Worm (Caenorhabditis elegans) whole organism, L3 larva: Measurements from ENCODE around the gene R07H5.11.

Experiments
- R02D3.7 ChIP-seq: fragments of 150-350 bp; optimal IDR thresholded peaks from 2 replicates; lab custom pipeline; 2014; ENCODE audit warnings: missing biosample characterization, missing genetic modification characterization
- ZK546.5 ChIP-seq: sonication (generic microtip); optimal IDR thresholded peaks from 2 replicates; lab custom pipeline; 2017; ENCODE audit warnings: missing biosample characterization, missing genetic modification characterization
- aly-2 ChIP-seq: fragments of 150-350 bp; optimal IDR thresholded peaks from 2 replicates; lab custom pipeline; 2014; ENCODE audit warnings: missing biosample characterization, missing genetic modification characterization
- ceh-9 ChIP-seq: sonication (generic microtip); optimal IDR thresholded peaks from 2 replicates; lab custom pipeline; 2018; ENCODE audit warnings: missing biosample characterization, missing genetic modification characterization
- egl-27 ChIP-seq: sonication (generic microtip); optimal IDR thresholded peaks from 4 replicates; lab custom pipeline; 2017; ENCODE audit warnings: missing biosample characterization, missing genetic modification reagents, missing genetic modification characterization
- egl-5 ChIP-seq: fragments of 150-350 bp; optimal IDR thresholded peaks from 2 replicates; lab custom pipeline; 2017; ENCODE audit warnings: missing biosample characterization, missing genetic modification reagents, missing genetic modification characterization, inconsistent platforms
- elt-1 ChIP-seq: fragments of 150-350 bp; optimal IDR thresholded peaks from 2 replicates; lab custom pipeline; 2014; ENCODE audit warnings: missing biosample characterization, missing genetic modification characterization
- elt-2 ChIP-seq: sonication (generic microtip); optimal IDR thresholded peaks from 2 replicates; lab custom pipeline; 2016; ENCODE audit warnings: missing genetic modification reagents, mild to moderate bottlenecking, missing genetic modification characterization, missing compliant biosample characterization
- elt-3 ChIP-seq, 3 experiments: fragments of 150-350 bp in 1 of 3; sonication (generic microtip) in 2 of 3; optimal IDR thresholded peaks; 2 replicates in 2 of 3; 4 replicates in 1 of 3; lab custom pipeline; 2014 to 2017; ENCODE audit warnings: missing biosample characterization in 3 of 3, missing genetic modification characterization in 3 of 3
- eor-1 ChIP-seq, 2 experiments: fragments of 150-350 bp; optimal IDR thresholded peaks; 2 replicates each; lab custom pipeline; 2014 to 2018; ENCODE audit warnings: missing biosample characterization in 2 of 2, missing genetic modification characterization in 2 of 2
- fkh-10 ChIP-seq: sonication (generic microtip); optimal IDR thresholded peaks from 2 replicates; lab custom pipeline; 2017; ENCODE audit warnings: missing biosample characterization, missing genetic modification reagents, missing genetic modification characterization
- hmg-11 ChIP-seq: sonication (generic microtip); optimal IDR thresholded peaks from 2 replicates; lab custom pipeline; 2016; ENCODE audit warnings: missing genetic modification characterization, missing compliant biosample characterization
- lin-15B ChIP-seq: fragments of 150-350 bp; optimal IDR thresholded peaks from 2 replicates; lab custom pipeline; 2014; ENCODE audit warnings: missing biosample characterization, missing genetic modification characterization
- mdl-1 ChIP-seq: fragments of 150-350 bp; optimal IDR thresholded peaks from 2 replicates; lab custom pipeline; 2014; ENCODE audit warnings: missing biosample characterization, missing genetic modification characterization
- mml-1 ChIP-seq: fragments of 150-350 bp; sonication (generic microtip); optimal IDR thresholded peaks from 3 replicates; lab custom pipeline; 2014; ENCODE audit warnings: missing biosample characterization, missing genetic modification characterization
- nfya-1 ChIP-seq: sonication (generic microtip); optimal IDR thresholded peaks from 2 replicates; lab custom pipeline; 2017; ENCODE audit warnings: missing genetic modification characterization, mild to moderate bottlenecking, missing compliant biosample characterization, antibody characterized with exemption, moderate library complexity; ENCODE audit not compliant: insufficient read depth
- nhr-23 ChIP-seq: fragments of 150-350 bp; optimal IDR thresholded peaks from 2 replicates; lab custom pipeline; 2014; ENCODE audit warnings: missing biosample characterization, missing genetic modification reagents, missing genetic modification characterization
- nhr-237 ChIP-seq: fragments of 150-350 bp; optimal IDR thresholded peaks from 2 replicates; lab custom pipeline; 2014; ENCODE audit warnings: missing biosample characterization, missing genetic modification characterization
- nhr-25 ChIP-seq: sonication (generic microtip); optimal IDR thresholded peaks from 2 replicates; lab custom pipeline; 2017; ENCODE audit warnings: missing biosample characterization, missing genetic modification characterization
- nhr-43 ChIP-seq: sonication (generic microtip); optimal IDR thresholded peaks from 2 replicates; lab custom pipeline; 2016; ENCODE audit warnings: mild to moderate bottlenecking, missing genetic modification characterization, missing compliant biosample characterization; ENCODE audit not compliant: poor library complexity, severe bottlenecking
- pqm-1 ChIP-seq: fragments of 150-350 bp; optimal IDR thresholded peaks from 2 replicates; lab custom pipeline; 2017; ENCODE audit warnings: missing biosample characterization, missing genetic modification characterization, inconsistent platforms
- skn-1 ChIP-seq: fragments of 150-350 bp; optimal IDR thresholded peaks from 2 replicates; lab custom pipeline; 2014; ENCODE audit warnings: missing biosample characterization, missing genetic modification characterization
- snpc-4 ChIP-seq: fragments of 150-350 bp; optimal IDR thresholded peaks from 2 replicates; lab custom pipeline; 2014; ENCODE audit warnings: missing biosample characterization, missing genetic modification characterization
- unc-39 ChIP-seq: sonication (generic microtip); optimal IDR thresholded peaks from 4 replicates; lab custom pipeline; 2017; ENCODE audit warnings: missing biosample characterization, missing genetic modification characterization
- zag-1 ChIP-seq: fragments of 150-350 bp; optimal IDR thresholded peaks from 2 replicates; lab custom pipeline; 2014; ENCODE audit warnings: missing biosample characterization, missing genetic modification characterization
- ztf-11 ChIP-seq: fragments of 150-350 bp; optimal IDR thresholded peaks from 2 replicates; lab custom pipeline; 2014; ENCODE audit warnings: missing biosample characterization, missing genetic modification characterization

The R07H5.11 gene

DNA sequence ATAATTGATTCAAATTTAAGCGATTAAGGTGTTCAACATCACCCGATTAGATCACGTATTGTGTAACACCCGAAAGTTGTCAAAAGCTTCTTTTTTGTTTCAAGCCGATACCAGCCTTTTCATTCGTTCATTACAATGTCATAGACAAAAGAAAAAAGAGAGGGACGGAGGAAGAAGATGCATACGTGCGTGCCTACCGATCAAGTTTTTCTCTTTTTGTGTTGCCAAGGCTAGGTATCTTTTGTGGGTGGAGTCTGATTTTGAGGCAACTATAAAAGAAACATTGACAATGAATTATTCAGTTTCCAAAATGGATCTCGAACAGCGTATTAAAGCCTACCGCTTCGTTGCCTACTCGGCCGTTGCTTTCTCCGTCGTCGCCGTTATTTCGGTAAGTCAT, 22.6 kb downstream of the R07H5.11 start, which contains the start of gene col-125:
Gene col-125 (plus strand): TSS at position 301 of the 400 bp plus-strand sequence.
- no peak for TF ChIP-seq zag-1 (tag; lab: Kevin White, UChicago)
- TF ChIP-seq ZK546.5, result no peak
- TF ChIP-seq unc-39 (tag; lab: Kevin White, UChicago), result no peak
- peak; percentile 21 for TF ChIP-seq nfya-1
- TF ChIP-seq ceh-9 (tag; lab: Kevin White, UChicago), result no peak
- peak; percentile 70 for TF ChIP-seq nhr-25 (tag; lab: Kevin White, UChicago)
- TF ChIP-seq, all 47 proteins: peak for 2

DNA sequence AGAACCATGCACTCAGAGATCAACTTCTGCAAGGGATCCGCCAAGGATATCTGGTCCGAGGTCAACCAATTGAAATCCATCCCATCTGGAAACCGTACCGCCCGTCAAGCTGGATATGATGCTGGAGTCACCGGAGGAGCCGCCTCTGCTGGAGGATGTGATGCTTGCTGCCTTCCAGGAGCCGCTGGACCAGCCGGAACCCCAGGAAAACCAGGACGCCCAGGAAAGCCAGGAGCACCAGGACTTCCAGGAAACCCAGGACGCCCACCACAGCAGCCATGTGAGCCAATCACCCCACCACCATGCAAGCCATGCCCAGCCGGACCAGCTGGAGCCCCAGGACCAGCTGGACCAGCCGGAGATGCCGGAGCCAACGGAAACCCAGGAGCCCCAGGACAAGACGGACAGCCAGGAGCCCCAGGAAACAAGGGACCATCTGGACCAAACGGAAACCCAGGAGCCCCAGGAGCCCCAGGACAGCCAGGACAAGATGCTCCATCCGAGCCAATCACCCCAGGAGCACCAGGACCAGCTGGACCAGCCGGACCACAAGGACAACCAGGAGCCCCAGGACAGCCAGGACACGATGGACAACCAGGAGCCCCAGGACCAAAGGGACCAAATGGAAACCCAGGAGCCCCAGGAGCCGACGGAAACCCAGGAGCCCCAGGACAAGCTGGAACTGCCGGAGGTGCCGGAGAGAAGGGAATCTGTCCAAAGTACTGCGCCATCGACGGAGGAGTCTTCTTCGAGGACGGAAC, 23.3 kb downstream of the R07H5.11 start:
- peak; percentile 51 for TF ChIP-seq nhr-43 (tag; lab: Kevin White, UChicago)

DNA sequence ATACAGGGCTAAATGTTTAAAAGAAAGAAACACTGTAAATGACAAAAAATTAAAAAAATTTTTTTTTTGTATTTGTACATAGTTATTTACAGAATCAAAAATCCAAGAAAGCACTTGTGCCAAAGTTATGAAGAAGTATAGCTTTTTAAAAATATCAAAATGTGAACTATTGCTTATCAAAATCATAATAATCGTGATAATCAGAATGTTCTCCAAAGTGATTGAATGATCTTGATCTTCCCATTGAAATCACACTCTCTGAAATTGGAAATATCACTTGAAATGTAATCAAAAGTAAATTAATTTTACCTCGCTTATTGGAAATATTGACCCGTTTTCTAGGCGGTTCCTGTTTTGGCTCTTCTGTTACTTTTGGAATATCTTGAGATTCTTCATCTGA, 24.0 kb downstream of the R07H5.11 start:
- no peak for TF ChIP-seq eor-1 (tag; optimal IDR thresholded peaks at IDR 0.05; lab: Kevin White, UChicago)
- peak in 1 of 3 experiments; percentile 51 for TF ChIP-seq elt-3 (tag; optimal IDR thresholded peaks at IDR 0.05; lab: Kevin White, UChicago)
- no peak for TF ChIP-seq lin-15B (tag; lab: Kevin White, UChicago)
- TF ChIP-seq nhr-237 (tag; lab: Kevin White, UChicago), result no peak
- no peak for TF ChIP-seq snpc-4
- peak; percentile 15 for TF ChIP-seq R02D3.7 (tag; lab: Kevin White, UChicago)
- TF ChIP-seq nhr-43 (tag; lab: Kevin White, UChicago), result peak; percentile 29
- TF ChIP-seq unc-39 (tag; lab: Kevin White, UChicago), result no peak
- TF ChIP-seq nhr-25 (tag; lab: Kevin White, UChicago), result peak; percentile 1
- TF ChIP-seq egl-27 (tag; lab: Kevin White, UChicago), result no peak
- no peak for TF ChIP-seq nfya-1
- TF ChIP-seq, all 47 proteins: peak for 4

DNA sequence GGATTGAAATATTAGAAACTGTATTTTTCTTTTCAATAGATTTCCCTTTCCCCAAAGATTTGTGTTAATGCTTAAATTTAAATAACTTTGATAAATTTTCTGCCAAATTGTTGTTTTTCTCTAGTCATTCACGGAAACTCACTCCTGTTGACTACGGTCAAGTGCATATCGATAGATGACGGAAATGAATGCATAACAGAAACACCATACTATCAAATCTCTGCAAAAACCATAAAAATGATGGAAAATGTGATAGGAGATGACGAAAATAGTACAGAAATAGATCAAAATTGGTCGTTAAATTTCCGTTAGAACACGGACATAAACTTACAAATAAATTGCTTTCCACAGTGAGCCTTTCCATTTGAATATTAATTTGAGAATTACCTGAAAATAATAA, 26.4 kb downstream of the R07H5.11 start:
- TF ChIP-seq elt-2 (tag; lab: Kevin White, UChicago) (peak; percentile 45), nhr-23 (no peak), pqm-1 (tag; lab: Kevin White, UChicago) (peak; percentile 12)

DNA sequence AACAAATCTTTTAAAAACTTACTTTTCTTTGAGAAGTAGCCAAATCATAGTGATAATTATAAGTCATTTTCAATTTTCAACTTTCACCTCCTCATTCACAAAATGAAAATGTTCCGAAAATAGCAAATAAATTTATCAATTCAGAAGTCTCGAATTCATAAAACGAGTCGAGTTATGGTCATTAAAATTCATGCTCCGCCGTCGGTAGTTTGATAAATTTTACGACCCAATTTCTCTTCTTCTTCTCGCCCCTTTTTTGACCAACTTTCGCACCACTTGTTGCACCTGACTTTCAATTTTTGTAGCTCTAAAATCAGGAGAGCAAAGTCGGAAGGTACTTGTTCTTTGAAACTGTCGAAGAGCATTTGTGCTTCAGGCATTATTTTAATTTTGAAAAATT, 27.5 kb downstream of the R07H5.11 start, which contains the start of gene best-7:
Gene best-7 (minus strand): TSS at position 239 of the 400 bp plus-strand sequence.
- TF ChIP-seq pqm-1 (tag; lab: Kevin White, UChicago) (peak; percentile 11), elt-1 (tag; lab: Kevin White, UChicago) (no peak), elt-2 (tag; lab: Kevin White, UChicago) (peak; percentile 53)

DNA sequence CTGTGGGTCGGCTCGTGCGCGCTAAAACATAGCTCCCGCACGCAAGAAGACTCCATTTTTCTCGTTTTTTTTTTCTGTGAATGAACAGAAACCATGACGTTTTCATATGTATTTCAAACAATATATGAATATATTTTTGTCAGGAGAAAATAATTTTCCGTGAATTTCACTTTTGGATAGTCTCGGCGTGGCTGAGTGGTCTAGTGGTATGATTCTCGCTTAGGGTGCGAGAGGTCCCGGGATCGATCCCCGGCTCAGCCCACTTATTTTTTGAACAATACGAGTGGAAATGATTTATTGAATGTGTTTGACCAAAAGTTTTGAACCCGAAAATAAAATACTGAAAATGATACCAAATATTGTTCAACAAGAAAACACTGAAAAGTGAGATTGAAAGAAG, 28.8 kb downstream of the R07H5.11 start:
- TF ChIP-seq mml-1 (tag; lab: Kevin White, UChicago) (no peak), ztf-11 (no peak), nhr-23 (no peak), egl-5 (tag; lab: Kevin White, UChicago) (no peak), aly-2 (tag; lab: Kevin White, UChicago) (no peak), ZK546.5 (no peak), fkh-10 (GFP tag; lab: Kevin White, UChicago) (no peak), skn-1 (tag; lab: Kevin White, UChicago) (no peak), elt-3 (tag; optimal IDR thresholded peaks at IDR 0.05; lab: Kevin White, UChicago) (no peak), nhr-237 (tag; lab: Kevin White, UChicago) (no peak)
- TF ChIP-seq, all 47 proteins: peak for 0

DNA sequence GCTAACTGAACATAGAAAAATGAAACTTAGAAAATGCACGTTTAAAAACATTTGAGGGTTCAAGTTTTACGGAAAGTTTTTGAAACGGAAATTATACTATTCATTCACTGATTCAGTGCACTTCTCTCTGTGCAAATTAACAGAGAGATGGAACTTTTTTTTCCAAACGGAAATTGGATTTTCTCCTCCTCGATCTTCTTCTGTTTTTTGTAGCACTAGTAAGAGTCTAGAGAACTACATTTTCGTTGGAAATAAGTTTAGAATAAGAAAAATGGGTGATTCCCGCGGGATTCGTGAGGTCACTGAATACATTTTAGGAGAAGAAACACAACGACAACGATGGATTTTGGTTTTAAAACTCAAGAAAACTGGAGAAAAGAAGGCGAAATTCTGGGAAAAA, 33.2 kb downstream of the R07H5.11 start:
- no peak for TF ChIP-seq mdl-1 (tag; lab: Kevin White, UChicago)
- peak; percentile 3 for TF ChIP-seq fkh-10 (GFP tag; lab: Kevin White, UChicago)
- TF ChIP-seq hmg-11, result no peak
